Worm (Caenorhabditis elegans): ENCODE data around the gene C05C12.1.

The C05C12.1 gene

ce11 chrIV:11231376-11231775, 22.4 kb upstream of the C05C12.1 start:
- TF ChIP-seq dpff-1 (tag; optimal IDR thresholded peaks at IDR 0.05) (no peak), rpc-1 (optimal IDR thresholded peaks at IDR 0.05) (peak; percentile 11), rpc-1 (tag; optimal IDR thresholded peaks at IDR 0.05) (peak; percentile 69), B0261.1 (tag; optimal IDR thresholded peaks at IDR 0.05) (peak; percentile 13), D2030.7 (GFP tag; IDR thresholded peaks at IDR 0.05) (0 out of 2 replicates have a peak, but pooled peaks have one; percentile 9), tbp1 (GFP tag; optimal IDR thresholded peaks at IDR 0.05) (peak; percentile 79), ZK185.1 (tag; optimal IDR thresholded peaks at IDR 0.05; ENCODE audit: poor library complexity, severe bottlenecking) (no peak)

ce11 chrIV:11235755-11236154, 18.0 kb upstream of the C05C12.1 start:
- no peak for TF ChIP-seq rcor-1 (GFP tag; IDR thresholded peaks at IDR 0.05)
- TF ChIP-seq nhr-27 (tag; optimal IDR thresholded peaks at IDR 0.05) = no peak
- no peak for TF ChIP-seq F52B5.7 (tag; optimal IDR thresholded peaks at IDR 0.05)
- no peak for TF ChIP-seq ztf-22 (GFP tag; optimal IDR thresholded peaks at IDR 0.05)
- TF ChIP-seq egl-44 (GFP tag; IDR thresholded peaks at IDR 0.05) = no peak
- TF ChIP-seq xnd-1 (tag; optimal IDR thresholded peaks at IDR 0.05) = no peak
- no peak for TF ChIP-seq F39B2.1 (GFP tag; IDR thresholded peaks at IDR 0.05)
- no peak for TF ChIP-seq F33H1.4 (GFP tag; IDR thresholded peaks at IDR 0.05)
- TF ChIP-seq lag-1 (GFP tag; IDR thresholded peaks at IDR 0.05) = no peak
- TF ChIP-seq rpc-1 (optimal IDR thresholded peaks at IDR 0.05) = no peak
- no peak for TF ChIP-seq rpc-1 (tag; optimal IDR thresholded peaks at IDR 0.05)

ce11 chrIV:11241368-11241767, 12.4 kb upstream of the C05C12.1 start, which contains the start of gene C05C12.6:
Gene C05C12.6, minus strand, starts transcription at chrIV:11241468.
- TF ChIP-seq F49E8.2 (tag; optimal IDR thresholded peaks at IDR 0.05; ENCODE audit: insufficient read depth) (no peak), ccch-3 (GFP tag; optimal IDR thresholded peaks at IDR 0.05) (no peak), snpc-1.3 (tag; optimal IDR thresholded peaks at IDR 0.05; ENCODE audit: insufficient read depth) (no peak), egrh-3 (GFP tag; IDR thresholded peaks at IDR 0.05) (no peak), nfyb-1 (GFP tag; IDR thresholded peaks at IDR 0.05) (no peak), gei-17 (GFP tag; optimal IDR thresholded peaks at IDR 0.05) (no peak), ztf-25 (GFP tag; IDR thresholded peaks at IDR 0.05) (no peak), aptf-2 (GFP tag; conservative IDR thresholded peaks at IDR 0.05) (no peak), C06A6.2 (GFP tag; conservative IDR thresholded peaks at IDR 0.05) (no peak), attf-6 (GFP tag; IDR thresholded peaks at IDR 0.05) (no peak), F57A8.1 (GFP tag; optimal IDR thresholded peaks at IDR 0.05) (no peak), ceh-40 (GFP tag; IDR thresholded peaks at IDR 0.05) (no peak), nhr-90 (tag; optimal IDR thresholded peaks at IDR 0.05) (no peak), let-607 (tag; optimal IDR thresholded peaks at IDR 0.05) (no peak), rcor-1 (GFP tag; IDR thresholded peaks at IDR 0.05) (no peak), cebp-2 (GFP tag; IDR thresholded peaks at IDR 0.05) (no peak), bed-1 (GFP tag; IDR thresholded peaks at IDR 0.05) (no peak)

ce11 chrIV:11247434-11247833, 6.4 kb upstream of the C05C12.1 start:
- no peak for TF ChIP-seq Y56A3A.18 (GFP tag; IDR thresholded peaks at IDR 0.05)
- no peak for TF ChIP-seq sdz-38 (tag; optimal IDR thresholded peaks at IDR 0.05)
- TF ChIP-seq tlf-1 (GFP tag; optimal IDR thresholded peaks at IDR 0.05) = no peak
- no peak for TF ChIP-seq hmg-20 (GFP tag; IDR thresholded peaks at IDR 0.05)
- TF ChIP-seq F57C9.4 (tag; optimal IDR thresholded peaks at IDR 0.05) = no peak
- TF ChIP-seq nhr-120 (GFP tag; IDR thresholded peaks at IDR 0.05) = no peak
- no peak for TF ChIP-seq chd-7 (tag; optimal IDR thresholded peaks at IDR 0.05)
- no peak for TF ChIP-seq nfya-1 (tag; optimal IDR thresholded peaks at IDR 0.05; ENCODE audit: borderline replicate concordance, insufficient read depth)
- TF ChIP-seq F10E7.11 (tag; optimal IDR thresholded peaks at IDR 0.05) = no peak
- no peak for TF ChIP-seq gei-17 (GFP tag; optimal IDR thresholded peaks at IDR 0.05)

All from whole organism, young adult.